Worm (Caenorhabditis elegans): ENCODE measurements around the gene mtm-3.

The mtm-3 gene

ce11 chrIII:3799213-3799612 is 1.1 kb downstream of the mtm-3 start (continued):
- TF ChIP-seq mxl-2 (GFP tag; conservative IDR thresholded peaks at IDR 0.05): no peak
- TF ChIP-seq mes-2 (tag; optimal IDR thresholded peaks at IDR 0.05; ENCODE audit: poor library complexity, severe bottlenecking): peak; percentile 25
- TF ChIP-seq F37D6.2 (tag; optimal IDR thresholded peaks at IDR 0.05): no peak
- TF ChIP-seq ceh-20 (GFP tag; IDR thresholded peaks at IDR 0.05): no peak
- no peak for TF ChIP-seq tra-1 (GFP tag; IDR thresholded peaks at IDR 0.05)
- no peak for TF ChIP-seq ztf-11 (tag; optimal IDR thresholded peaks at IDR 0.05)
- TF ChIP-seq sdz-12 (GFP tag; optimal IDR thresholded peaks at IDR 0.05): no peak
- TF ChIP-seq Y5F2A.4 (GFP tag; optimal IDR thresholded peaks at IDR 0.05): no peak
- no peak for TF ChIP-seq hif-1 (tag; optimal IDR thresholded peaks at IDR 0.05)
- no peak for TF ChIP-seq ztf-7 (tag; optimal IDR thresholded peaks at IDR 0.05)
- TF ChIP-seq unc-39 (tag; optimal IDR thresholded peaks at IDR 0.05): no peak
- no peak for TF ChIP-seq ceh-28 (tag; optimal IDR thresholded peaks at IDR 0.05)
- TF ChIP-seq aly-2 (tag; optimal IDR thresholded peaks at IDR 0.05): no peak
- no peak for TF ChIP-seq saeg-2 (GFP tag; IDR thresholded peaks at IDR 0.05)
- TF ChIP-seq ceh-62 (tag; optimal IDR thresholded peaks at IDR 0.05): no peak
- TF ChIP-seq F26F4.8 (GFP tag; conservative IDR thresholded peaks at IDR 0.05): no peak
- peak; percentile 79 for TF ChIP-seq mxl-3 (GFP tag; optimal IDR thresholded peaks at IDR 0.05)
- peak; percentile 38 for TF ChIP-seq hlh-30 (tag; optimal IDR thresholded peaks at IDR 0.05; ENCODE audit: insufficient read depth)
- no peak for TF ChIP-seq daf-16 (GFP tag; optimal IDR thresholded peaks at IDR 0.05)
- peak; percentile 67 for TF ChIP-seq daf-16 (tag; optimal IDR thresholded peaks at IDR 0.05)
- TF ChIP-seq mdt-29 (GFP tag; IDR thresholded peaks at IDR 0.05): no peak
- TF ChIP-seq lin-13 (GFP tag; optimal IDR thresholded peaks at IDR 0.05): no peak
- TF ChIP-seq nhr-237 (tag; optimal IDR thresholded peaks at IDR 0.05): no peak
- no peak for TF ChIP-seq egl-27 (tag; optimal IDR thresholded peaks at IDR 0.05)
- no peak for TF ChIP-seq nhr-6 (tag; optimal IDR thresholded peaks at IDR 0.05)
- no peak for TF ChIP-seq daf-12 (tag; optimal IDR thresholded peaks at IDR 0.05)
- no peak for TF ChIP-seq ces-1 (GFP tag; optimal IDR thresholded peaks at IDR 0.05)
- no peak for TF ChIP-seq unc-130 (GFP tag; optimal IDR thresholded peaks at IDR 0.05)
- no peak for TF ChIP-seq snpc-1.2 (GFP tag; IDR thresholded peaks at IDR 0.05)
- no peak for TF ChIP-seq lim-7 (GFP tag; IDR thresholded peaks at IDR 0.05)
- TF ChIP-seq F49E8.2 (tag; optimal IDR thresholded peaks at IDR 0.05; ENCODE audit: borderline replicate concordance): no peak
- TF ChIP-seq madf-9 (GFP tag; conservative IDR thresholded peaks at IDR 0.05): no peak
- TF ChIP-seq hmg-1.1 (GFP tag; IDR thresholded peaks at IDR 0.05): peak; percentile 36
- TF ChIP-seq ZK337.2 (GFP tag; IDR thresholded peaks at IDR 0.05): no peak
- no peak for TF ChIP-seq madf-5 (GFP tag; IDR thresholded peaks at IDR 0.05)
- no peak for TF ChIP-seq daf-8 (GFP tag; IDR thresholded peaks at IDR 0.05)
- TF ChIP-seq mep-1 (tag; optimal IDR thresholded peaks at IDR 0.05): peak; percentile 58
- TF ChIP-seq lir-3 (tag; optimal IDR thresholded peaks at IDR 0.05): no peak
- TF ChIP-seq gei-8 (GFP tag; optimal IDR thresholded peaks at IDR 0.05): no peak
- TF ChIP-seq nhr-11 (tag; optimal IDR thresholded peaks at IDR 0.05): no peak
- TF ChIP-seq nhr-28 (tag; optimal IDR thresholded peaks at IDR 0.05): peak; percentile 51
- no peak for TF ChIP-seq lsy-2 (tag; optimal IDR thresholded peaks at IDR 0.05)
- no peak for TF ChIP-seq ceh-44 (GFP tag; IDR thresholded peaks at IDR 0.05)
- no peak for TF ChIP-seq zfp-3 (GFP tag; conservative IDR thresholded peaks at IDR 0.05)
- no peak for TF ChIP-seq zip-2 (tag; optimal IDR thresholded peaks at IDR 0.05)
- TF ChIP-seq nhr-77 (tag; optimal IDR thresholded peaks at IDR 0.05): no peak
- peak; percentile 77 for TF ChIP-seq hlh-11 (tag; optimal IDR thresholded peaks at IDR 0.05)
- peak; percentile 40 for TF ChIP-seq dmd-6 (GFP tag; IDR thresholded peaks at IDR 0.05)
- TF ChIP-seq fos-1 (tag; optimal IDR thresholded peaks at IDR 0.05): no peak
- TF ChIP-seq tag-97 (GFP tag; IDR thresholded peaks at IDR 0.05): no peak
- TF ChIP-seq mdl-1 (tag; optimal IDR thresholded peaks at IDR 0.05): peak in 1 of 2 experiments; percentile 69
- TF ChIP-seq nhr-111 (GFP tag; optimal IDR thresholded peaks at IDR 0.05): no peak
- TF ChIP-seq arid-1 (GFP tag; conservative IDR thresholded peaks at IDR 0.05): no peak

All from whole organism, L4 larva.